Worm (Caenorhabditis elegans) whole organism, L4 larva: ENCODE measurements around the gene nhr-211.

ENCODE experiments used
- lin-1 ChIP-seq: fragments of 200-800 bp; sonication (Bioruptor generic); IDR thresholded peaks from 2 replicates; pipeline ENCODE4 v1.3.6; 2022; ENCODE audit warnings: missing genetic modification reagents, missing genetic modification characterization, missing compliant biosample characterization
- nhr-11 ChIP-seq: fragments of 150-350 bp; optimal IDR thresholded peaks from 2 replicates; lab custom pipeline; 2014; ENCODE audit warnings: missing biosample characterization, missing genetic modification characterization
- nhr-28 ChIP-seq: fragments of 150-350 bp; optimal IDR thresholded peaks from 2 replicates; lab custom pipeline; 2014; ENCODE audit warnings: missing biosample characterization, missing genetic modification characterization
- skn-1 ChIP-seq: fragments of 150-350 bp; optimal IDR thresholded peaks from 2 replicates; lab custom pipeline; 2014; ENCODE audit warnings: missing biosample characterization, missing genetic modification characterization
- unc-62 ChIP-seq, 3 experiments: fragments of 150-350 bp in 1 of 3; sonication (generic microtip); optimal IDR thresholded peaks in 2 of 3; peaks in 1 of 3; 1 replicate in 1 of 3; 2 replicates in 2 of 3; lab custom pipeline; 2014 to 2017; ENCODE audit warnings: missing biosample characterization in 3 of 3, missing genetic modification characterization in 3 of 3, missing genetic modification reagents in 3 of 3, missing genotype in 1 of 3
- ztf-11 ChIP-seq: fragments of 150-350 bp; optimal IDR thresholded peaks from 2 replicates; lab custom pipeline; 2014; ENCODE audit warnings: missing biosample characterization, missing genetic modification characterization

- TF ChIP-seq unc-62 (GFP tag; optimal IDR thresholded peaks at IDR 0.05 in 1 of 2; lab: Kevin White, UChicago), result no peak
- no peak for TF ChIP-seq unc-62 (tag; optimal IDR thresholded peaks at IDR 0.05; lab: Kevin White, UChicago)
- TF ChIP-seq skn-1, result no peak
- TF ChIP-seq nhr-28 (tag; lab: Kevin White, UChicago), result peak; percentile 80
- no peak for TF ChIP-seq nhr-11
- TF ChIP-seq ztf-11 (tag; lab: Kevin White, UChicago), result no peak
- no peak for TF ChIP-seq lin-1 (GFP tag; lab: Robert Waterston, UW)
These were observed 12.3 kb upstream of the nhr-211 start, which contains the start of gene nhr-99 for ce11 chrV:474516-474915.
